Fruit fly (Drosophila melanogaster): ENCODE data around the gene CG31368.
A peak's percentile ranks its signal among the peaks of the same experiment; 100 is the strongest.

Gene CG31368

dm6 chr3R:11850917-11851897 lies 31.4 kb upstream of the CG31368 start (continued):
- no peak for TF ChIP-seq caup (GFP tag; optimal IDR thresholded peaks at IDR 0.05; ENCODE audit: severe bottlenecking)
- TF ChIP-seq Trl (optimal IDR thresholded peaks at IDR 0.05) = no peak
- TF ChIP-seq Trl (GFP tag; optimal IDR thresholded peaks at IDR 0.05) = peak; percentile 75
- TF ChIP-seq dmrt99B (tag; optimal IDR thresholded peaks at IDR 0.05) = peak; percentile 90
- TF ChIP-seq kay (GFP tag; optimal IDR thresholded peaks at IDR 0.05) = peak; percentile 54
- TF ChIP-seq CG6175 (GFP tag; IDR thresholded peaks at IDR 0.05) = no peak
- no peak for TF ChIP-seq aop (GFP tag; IDR thresholded peaks at IDR 0.05)
- TF ChIP-seq Xrp1 (GFP tag; IDR thresholded peaks at IDR 0.05) = peak; percentile 88
- no peak for TF ChIP-seq tup (GFP tag; optimal IDR thresholded peaks at IDR 0.05)
- TF ChIP-seq fd96Cb (tag; optimal IDR thresholded peaks at IDR 0.05) = peak; percentile 90
- no peak for TF ChIP-seq emc (GFP tag; optimal IDR thresholded peaks at IDR 0.05)
- no peak for TF ChIP-seq zfh2 (GFP tag; optimal IDR thresholded peaks at IDR 0.05)
- peak; percentile 65 for TF ChIP-seq Chrac-16 (GFP tag; optimal IDR thresholded peaks at IDR 0.05)
- peak; percentile 70 for TF ChIP-seq CG9437 (GFP tag; optimal IDR thresholded peaks at IDR 0.05)
- TF ChIP-seq CG34422 (GFP tag; IDR thresholded peaks at IDR 0.05) = peak; percentile 75; the same call in 2 of the 3 replicates
- TF ChIP-seq CG10543 (GFP tag; optimal IDR thresholded peaks at IDR 0.05) = no peak
- TF ChIP-seq pum (GFP tag; optimal IDR thresholded peaks at IDR 0.05) = peak; percentile 82
- peak; percentile 20 for TF ChIP-seq scrt (GFP tag; optimal IDR thresholded peaks at IDR 0.05)
- peak; percentile 62 for TF ChIP-seq CG10654 (GFP tag; optimal IDR thresholded peaks at IDR 0.05)
- TF ChIP-seq stwl (tag; optimal IDR thresholded peaks at IDR 0.05) = peak; percentile 5
- TF ChIP-seq Hmr (GFP tag; optimal IDR thresholded peaks at IDR 0.05) = no peak
- TF ChIP-seq NFAT (GFP tag; IDR thresholded peaks at IDR 0.05) = no peak
- TF ChIP-seq CG5245 (GFP tag; optimal IDR thresholded peaks at IDR 0.05) = peak; percentile 77
- no peak for TF ChIP-seq CG7271 (tag; optimal IDR thresholded peaks at IDR 0.05)
- TF ChIP-seq vvl (GFP tag; IDR thresholded peaks at IDR 0.05) = peak; percentile 68
- peak; percentile 51 for TF ChIP-seq Mad (GFP tag; optimal IDR thresholded peaks at IDR 0.05)
- TF ChIP-seq sima (GFP tag; optimal IDR thresholded peaks at IDR 0.05) = peak; percentile 9
- TF ChIP-seq Blimp-1 (GFP tag; optimal IDR thresholded peaks at IDR 0.05) = peak; percentile 90
- no peak for TF ChIP-seq CG14441 (GFP tag; IDR thresholded peaks at IDR 0.05)
- no peak for TF ChIP-seq Scr (GFP tag; IDR thresholded peaks at IDR 0.05; ENCODE audit: partially characterized antibody)
- TF ChIP-seq CG2678 (tag; optimal IDR thresholded peaks at IDR 0.05) = peak; percentile 90
- TF ChIP-seq Vsx1 (GFP tag; optimal IDR thresholded peaks at IDR 0.05) = peak; percentile 40
- TF ChIP-seq CG6683 (GFP tag; optimal IDR thresholded peaks at IDR 0.05) = peak; percentile 36
- TF ChIP-seq trem (tag; optimal IDR thresholded peaks at IDR 0.05) = peak; percentile 89
- no peak for TF ChIP-seq D (optimal IDR thresholded peaks at IDR 0.05)
- TF ChIP-seq D (GFP tag; optimal IDR thresholded peaks at IDR 0.05) = peak; percentile 93
- TF ChIP-seq zfh1 (GFP tag; IDR thresholded peaks at IDR 0.05) = peak; percentile 71
- TF ChIP-seq HHEX (GFP tag; optimal IDR thresholded peaks at IDR 0.05) = peak; percentile 61
- peak; percentile 74 for TF ChIP-seq ems (GFP tag; optimal IDR thresholded peaks at IDR 0.05)
- TF ChIP-seq CG6791 (GFP tag; IDR thresholded peaks at IDR 0.05; ENCODE audit: partially characterized antibody) = no peak
- TF ChIP-seq CG17361 (GFP tag; IDR thresholded peaks at IDR 0.05) = peak; percentile 91
- peak; percentile 76 for TF ChIP-seq Hsf (GFP tag; optimal IDR thresholded peaks at IDR 0.05)
- TF ChIP-seq TFAM (GFP tag; optimal IDR thresholded peaks at IDR 0.05) = peak; percentile 58
- TF ChIP-seq luna (GFP tag; optimal IDR thresholded peaks at IDR 0.05) = no peak
- TF ChIP-seq CG9797 (GFP tag; optimal IDR thresholded peaks at IDR 0.05) = peak; percentile 4
- TF ChIP-seq CG15011 (GFP tag; optimal IDR thresholded peaks at IDR 0.05) = peak; percentile 15
- peak; percentile 97 for TF ChIP-seq CG18262 (tag; optimal IDR thresholded peaks at IDR 0.05)
- TF ChIP-seq Hey (tag; optimal IDR thresholded peaks at IDR 0.05) = no peak
- peak; percentile 48; the same call in 1 of the 3 replicates for TF ChIP-seq dysf (GFP tag; IDR thresholded peaks at IDR 0.05)

All from whole organism, embryonic.